Fruit fly (Drosophila melanogaster) whole organism, prepupa: Measurements from ENCODE around the gene CG17768.

Experiments
- CG10631 ChIP-seq: fragments of 200-800 bp; sonication (Bioruptor generic); optimal IDR thresholded peaks from 2 replicates; lab custom pipeline; 2016; ENCODE audit warnings: missing biosample characterization, missing genetic modification characterization
- CG10669 ChIP-seq: fragments of 200-800 bp; sonication (Bioruptor generic); optimal IDR thresholded peaks from 3 replicates; lab custom pipeline; 2018; ENCODE audit warnings: missing biosample characterization, mild to moderate bottlenecking, missing genetic modification characterization, moderate library complexity
- CG11762 ChIP-seq: fragments of 200-800 bp; sonication (Bioruptor generic); optimal IDR thresholded peaks from 3 replicates; lab custom pipeline; 2016; ENCODE audit warnings: missing biosample characterization, missing genetic modification characterization; ENCODE audit not compliant: insufficient read depth
- CG11902 ChIP-seq: fragments of 200-800 bp; sonication (Bioruptor generic); optimal IDR thresholded peaks from 3 replicates; lab custom pipeline; 2016; ENCODE audit warnings: missing biosample characterization, missing genetic modification characterization
- CG15336 ChIP-seq: fragments of 200-800 bp; sonication (Bioruptor generic); IDR thresholded peaks from 2 replicates; pipeline ENCODE4 v1.3.6; 2022; ENCODE audit warnings: missing biosample characterization, missing genetic modification characterization
- CG31627 ChIP-seq: fragments of 200-800 bp; sonication (Bioruptor generic); optimal IDR thresholded peaks from 3 replicates; lab custom pipeline; 2016; ENCODE audit warnings: missing biosample characterization, missing genetic modification characterization
- CG34406 ChIP-seq: fragments of 200-800 bp; sonication (Bioruptor generic); optimal IDR thresholded peaks from 3 replicates; lab custom pipeline; 2016; ENCODE audit warnings: missing biosample characterization, missing genetic modification characterization
- CG3919 ChIP-seq: fragments of 200-800 bp; sonication (Bioruptor generic); optimal IDR thresholded peaks from 3 replicates; lab custom pipeline; 2016; ENCODE audit warnings: missing biosample characterization, missing genetic modification characterization
- CG6276 ChIP-seq: fragments of 200-800 bp; sonication (Bioruptor generic); optimal IDR thresholded peaks from 2 replicates; lab custom pipeline; 2017; ENCODE audit warnings: missing biosample characterization, mild to moderate bottlenecking, missing genetic modification characterization
- CG6792 ChIP-seq: fragments of 200-800 bp; sonication (Bioruptor generic); optimal IDR thresholded peaks from 3 replicates; lab custom pipeline; 2016; ENCODE audit warnings: missing biosample characterization, missing genetic modification characterization
- CG6808 ChIP-seq: fragments of 200-800 bp; sonication (Bioruptor generic); optimal IDR thresholded peaks from 3 replicates; lab custom pipeline; 2017; ENCODE audit warnings: missing biosample characterization, missing genetic modification characterization, mild to moderate bottlenecking, moderate library complexity, missing genetic modification reagents
- CG6854 ChIP-seq: fragments of 200-800 bp; sonication (Bioruptor generic); optimal IDR thresholded peaks from 2 replicates; lab custom pipeline; 2017; ENCODE audit warnings: missing biosample characterization, mild to moderate bottlenecking, missing genetic modification characterization
- CG7368 ChIP-seq: fragments of 200-800 bp; sonication (Bioruptor generic); optimal IDR thresholded peaks from 3 replicates; lab custom pipeline; 2016; ENCODE audit warnings: missing biosample characterization, missing genetic modification characterization
- CG8119 ChIP-seq: fragments of 200-800 bp; sonication (Bioruptor generic); IDR thresholded peaks from 3 replicates; pipeline ENCODE4 v1.3.6; 2022; ENCODE audit warnings: missing biosample characterization, missing genetic modification characterization
- CG8319 ChIP-seq: fragments of 200-800 bp; sonication (Bioruptor generic); optimal IDR thresholded peaks from 3 replicates; lab custom pipeline; 2016; ENCODE audit warnings: missing biosample characterization, missing genetic modification characterization
- CG8632 ChIP-seq: fragments of 200-800 bp; sonication (Bioruptor generic); optimal IDR thresholded peaks from 3 replicates; lab custom pipeline; 2016; ENCODE audit warnings: missing biosample characterization, missing genetic modification characterization
- CG9139 ChIP-seq: fragments of 200-800 bp; sonication (Bioruptor generic); optimal IDR thresholded peaks from 3 replicates; lab custom pipeline; 2017; ENCODE audit warnings: missing biosample characterization, mild to moderate bottlenecking, missing genetic modification characterization
- Eip75B ChIP-seq: fragments of 200-800 bp; sonication (Bioruptor generic); optimal IDR thresholded peaks from 3 replicates; lab custom pipeline; 2016; ENCODE audit warnings: missing biosample characterization, missing genetic modification characterization
- Eip78C ChIP-seq: fragments of 200-800 bp; sonication (Bioruptor generic); peaks from one replicate; lab custom pipeline; 2016; ENCODE audit warnings: missing biosample characterization, missing genetic modification characterization
- Eip93F ChIP-seq: fragments of 200-800 bp; sonication (Bioruptor generic); optimal IDR thresholded peaks from 2 replicates; lab custom pipeline; 2016; ENCODE audit warnings: missing biosample characterization, mild to moderate bottlenecking, missing genetic modification characterization
- Ets21C ChIP-seq: fragments of 200-800 bp; sonication (Bioruptor generic); optimal IDR thresholded peaks from 3 replicates; lab custom pipeline; 2016; ENCODE audit warnings: missing biosample characterization, missing genetic modification characterization
- Ets96B ChIP-seq: fragments of 200-800 bp; optimal IDR thresholded peaks from 2 replicates; lab custom pipeline; 2019; ENCODE audit warnings: missing biosample characterization, mild to moderate bottlenecking, missing genetic modification characterization, moderate library complexity
- Hr38 ChIP-seq: sonication (Bioruptor generic); optimal IDR thresholded peaks from 2 replicates; lab custom pipeline; 2016; ENCODE audit warnings: missing biosample characterization, missing genetic modification characterization
- Hr39 ChIP-seq: fragments of 200-800 bp; sonication (Bioruptor generic); optimal IDR thresholded peaks from 2 replicates; lab custom pipeline; 2016; ENCODE audit warnings: missing biosample characterization, missing genetic modification characterization
- Hr4 ChIP-seq: fragments of 200-800 bp; sonication (Bioruptor generic); optimal IDR thresholded peaks from 3 replicates; lab custom pipeline; 2016; ENCODE audit warnings: missing biosample characterization, missing genetic modification characterization
- Smox ChIP-seq: fragments of 200-800 bp; sonication (Bioruptor generic); optimal IDR thresholded peaks from 3 replicates; lab custom pipeline; 2016; ENCODE audit warnings: missing biosample characterization, missing genetic modification characterization
- Sox102F ChIP-seq: fragments of 200-800 bp; sonication (Bioruptor generic); optimal IDR thresholded peaks from 2 replicates; lab custom pipeline; 2016; ENCODE audit warnings: missing biosample characterization, mild to moderate bottlenecking, missing genetic modification characterization
- Sox14 ChIP-seq: fragments of 200-800 bp; sonication (Bioruptor generic); optimal IDR thresholded peaks from 3 replicates; lab custom pipeline; 2016; ENCODE audit warnings: missing biosample characterization, missing genetic modification characterization
- Sox15 ChIP-seq: fragments of 200-800 bp; sonication (Bioruptor generic); optimal IDR thresholded peaks from 3 replicates; lab custom pipeline; 2016; ENCODE audit warnings: missing biosample characterization, missing genetic modification characterization
- acj6 ChIP-seq: fragments of 200-800 bp; sonication (Bioruptor generic); optimal IDR thresholded peaks from 3 replicates; lab custom pipeline; 2016; ENCODE audit warnings: missing biosample characterization, missing genetic modification characterization
- cyc ChIP-seq: fragments of 200-800 bp; sonication (Bioruptor generic); optimal IDR thresholded peaks from 3 replicates; lab custom pipeline; 2016; ENCODE audit warnings: missing biosample characterization, missing genetic modification characterization
- dsx ChIP-seq: fragments of 200-800 bp; optimal IDR thresholded peaks from 3 replicates; lab custom pipeline; 2019; ENCODE audit warnings: missing biosample characterization, mild to moderate bottlenecking, missing genetic modification characterization, moderate library complexity; ENCODE audit not compliant: poor library complexity, severe bottlenecking
- eg ChIP-seq: fragments of 200-800 bp; sonication (Bioruptor generic); IDR thresholded peaks from 3 replicates; pipeline ENCODE4 v1.3.6; 2022; ENCODE audit warnings: missing biosample characterization, missing genetic modification characterization
- esn ChIP-seq: fragments of 200-800 bp; sonication (Bioruptor generic); optimal IDR thresholded peaks from 2 replicates; lab custom pipeline; 2016; ENCODE audit warnings: missing biosample characterization, mild to moderate bottlenecking, missing genetic modification characterization, moderate library complexity
- fd59A ChIP-seq: fragments of 200-800 bp; sonication (Bioruptor generic); optimal IDR thresholded peaks from 2 replicates; lab custom pipeline; 2017; ENCODE audit warnings: missing biosample characterization, mild to moderate bottlenecking, missing genetic modification characterization, missing genetic modification reagents
- fkh ChIP-seq: fragments of 200-800 bp; sonication (Bioruptor generic); optimal IDR thresholded peaks from 3 replicates; lab custom pipeline; 2017; ENCODE audit warnings: missing biosample characterization, mild to moderate bottlenecking, missing genetic modification characterization, moderate library complexity
- lz ChIP-seq: fragments of 200-800 bp; sonication (Bioruptor generic); optimal IDR thresholded peaks from 3 replicates; lab custom pipeline; 2016; ENCODE audit warnings: missing biosample characterization, missing genetic modification characterization
- net ChIP-seq: fragments of 200-800 bp; sonication (Bioruptor generic); optimal IDR thresholded peaks from 3 replicates; lab custom pipeline; 2016; ENCODE audit warnings: missing biosample characterization, missing genetic modification characterization
- salr ChIP-seq, 2 experiments: fragments of 200-800 bp; sonication (Bioruptor generic); optimal IDR thresholded peaks; 3 replicates each; lab custom pipeline; 2016 to 2018; ENCODE audit warnings: missing biosample characterization in 2 of 2, missing genetic modification characterization in 2 of 2, mild to moderate bottlenecking in 1 of 2
- spab ChIP-seq: fragments of 200-800 bp; sonication (Bioruptor generic); optimal IDR thresholded peaks from 2 replicates; lab custom pipeline; 2017; ENCODE audit warnings: missing biosample characterization, mild to moderate bottlenecking, missing genetic modification characterization, missing genetic modification reagents
- ss ChIP-seq, 2 experiments: fragments of 200-800 bp; sonication (Bioruptor generic); optimal IDR thresholded peaks; 2 replicates in 1 of 2; 3 replicates in 1 of 2; lab custom pipeline; 2017 to 2018; ENCODE audit warnings: mild to moderate bottlenecking in 2 of 2, missing biosample characterization in 2 of 2, missing genetic modification characterization in 2 of 2, moderate library complexity in 1 of 2
- svp ChIP-seq: fragments of 200-800 bp; sonication (Bioruptor generic); peaks from one replicate; lab custom pipeline; 2016; ENCODE audit warnings: missing biosample characterization, missing genetic modification characterization
- topi ChIP-seq: fragments of 200-800 bp; sonication (Bioruptor generic); optimal IDR thresholded peaks from 3 replicates; lab custom pipeline; 2016; ENCODE audit warnings: missing biosample characterization, missing genetic modification characterization

The CG17768 gene

dm6 chr2L:10439174-10439573 lies 34.2 kb upstream of the CG17768 start, which contains the start of gene Nse4:
Gene Nse4, plus strand, starts transcription at chr2L:10439440.
- no peak for TF ChIP-seq salr (GFP tag; optimal IDR thresholded peaks at IDR 0.05; lab: Kevin White, UChicago)
- no peak for TF ChIP-seq dsx
- no peak for TF ChIP-seq CG7368 (GFP tag; lab: Kevin White, UChicago)
- TF ChIP-seq Eip78C (GFP tag; lab: Kevin White, UChicago) = no peak
- TF ChIP-seq Smox = no peak
- TF ChIP-seq fd59A (GFP tag; lab: Kevin White, UChicago) = no peak
- TF ChIP-seq CG10631 (GFP tag; lab: Kevin White, UChicago) = no peak
- TF ChIP-seq fkh (GFP tag; lab: Kevin White, UChicago) = no peak
- TF ChIP-seq CG31627 = no peak
- no peak for TF ChIP-seq Hr38
- TF ChIP-seq spab (GFP tag; lab: Kevin White, UChicago) = no peak
- no peak for TF ChIP-seq CG3919 (GFP tag; lab: Kevin White, UChicago)
- no peak for TF ChIP-seq CG11762 (GFP tag; lab: Kevin White, UChicago)
- TF ChIP-seq net = no peak
- TF ChIP-seq CG11902 (GFP tag; lab: Kevin White, UChicago) = no peak
- TF ChIP-seq CG8119 (GFP tag; lab: Robert Waterston, UW) = no peak
- TF ChIP-seq lz = no peak
- TF ChIP-seq eg (GFP tag; lab: Robert Waterston, UW) = no peak
- no peak for TF ChIP-seq Sox14 (GFP tag; lab: Kevin White, UChicago)
- TF ChIP-seq CG6276 (GFP tag; lab: Kevin White, UChicago) = no peak

dm6 chr2L:10437317-10437716 lies 32.3 kb upstream of the CG17768 start, which contains the start of gene STUB1:
Gene STUB1, plus strand, starts transcription at chr2L:10437548.
- TF ChIP-seq CG6854 (no peak), svp (GFP tag; lab: Kevin White, UChicago) (no peak), fkh (GFP tag; lab: Kevin White, UChicago) (peak; percentile 14), CG3919 (GFP tag; lab: Kevin White, UChicago) (no peak), CG6808 (GFP tag; lab: Kevin White, UChicago) (no peak), CG31627 (peak; percentile 8), CG9139 (GFP tag; lab: Kevin White, UChicago) (no peak), esn (GFP tag; lab: Kevin White, UChicago) (peak; percentile 36)

dm6 chr2L:10435606-10436160 lies 30.7 kb upstream of the CG17768 start, which contains the start of the genes TBC1D16 and holn1:
Gene TBC1D16, minus strand, starts transcription at chr2L:10435656.
Gene holn1, plus strand, starts transcription at chr2L:10435995.
- TF ChIP-seq CG31627 (no peak), Eip75B (no peak), CG34406 (GFP tag; lab: Kevin White, UChicago) (no peak), fkh (GFP tag; lab: Kevin White, UChicago) (peak; percentile 96), CG11762 (GFP tag; lab: Kevin White, UChicago) (no peak), Hr4 (GFP tag; lab: Kevin White, UChicago) (no peak), cyc (GFP tag; lab: Kevin White, UChicago) (no peak)

- peak; percentile 82 for TF ChIP-seq esn (GFP tag; lab: Kevin White, UChicago)
- no peak for TF ChIP-seq Ets21C (GFP tag; lab: Kevin White, UChicago)
- 0 out of 2 replicates have a peak, but pooled peaks have one; percentile 30 for TF ChIP-seq CG15336 (GFP tag; lab: Robert Waterston, UW)
- TF ChIP-seq CG8632 (GFP tag; lab: Kevin White, UChicago) = no peak
- TF ChIP-seq CG9139 (GFP tag; lab: Kevin White, UChicago) = no peak
- TF ChIP-seq Smox = no peak
- no peak for TF ChIP-seq Eip93F (GFP tag; lab: Kevin White, UChicago)
- no peak for TF ChIP-seq CG10669 (GFP tag; lab: Kevin White, UChicago)
- TF ChIP-seq Sox15 (GFP tag; lab: Kevin White, UChicago) = peak; percentile 41
- peak; percentile 69 for TF ChIP-seq topi (GFP tag; lab: Kevin White, UChicago)
- TF ChIP-seq lz = peak; percentile 72
- no peak for TF ChIP-seq Hr39 (GFP tag; lab: Kevin White, UChicago)
- TF ChIP-seq CG31627 = peak; percentile 75
- peak; percentile 64 for TF ChIP-seq CG34406 (GFP tag; lab: Kevin White, UChicago)
- no peak for TF ChIP-seq CG6854
- TF ChIP-seq acj6 (GFP tag; lab: Kevin White, UChicago) = peak; percentile 74
- TF ChIP-seq fkh (GFP tag; lab: Kevin White, UChicago) = peak; percentile 68
- no peak for TF ChIP-seq fd59A (GFP tag; lab: Kevin White, UChicago)
- TF ChIP-seq CG6792 = peak; percentile 57
- peak; percentile 53 for TF ChIP-seq Ets96B
- no peak for TF ChIP-seq ss (GFP tag; optimal IDR thresholded peaks at IDR 0.05; lab: Kevin White, UChicago)
- TF ChIP-seq CG8319 (GFP tag; lab: Kevin White, UChicago) = peak; percentile 25
- TF ChIP-seq Sox102F = no peak
Observed at dm6 chr2L:10430802-10431476, 25.9 kb upstream of the CG17768 start, which contains the start of the genes Bug22 and TfIIB. Gene Bug22, minus strand, starts transcription at chr2L:10430918. Gene TfIIB, plus strand, starts transcription at chr2L:10431338.
